Worm (Caenorhabditis elegans) whole organism, mixed stage, embryonic: Measurements from ENCODE around the gene F21C10.7.

Source experiments
- M03D4.4 ChIP-seq: sonication (generic microtip); optimal IDR thresholded peaks from 2 replicates; lab custom pipeline; 2017; ENCODE audit warnings: mild to moderate bottlenecking, missing genetic modification characterization, missing compliant biosample characterization
- bed-3 ChIP-seq: fragments of 200-800 bp; sonication (Bioruptor generic); optimal IDR thresholded peaks from 3 replicates; lab custom pipeline; 2018; ENCODE audit warnings: mild to moderate bottlenecking, missing genetic modification characterization, moderate library complexity, missing compliant biosample characterization
- ceh-39 ChIP-seq: fragments of 150-350 bp; optimal IDR thresholded peaks from 2 replicates; lab custom pipeline; 2014; ENCODE audit warnings: missing biosample characterization, missing genetic modification characterization
- ceh-43 ChIP-seq: fragments of 200-800 bp; sonication (Bioruptor generic); optimal IDR thresholded peaks from 2 replicates; lab custom pipeline; 2018; ENCODE audit warnings: mild to moderate bottlenecking, missing genetic modification characterization, moderate library complexity, missing compliant biosample characterization
- ceh-83 ChIP-seq: fragments of 200-800 bp; sonication (Bioruptor generic); optimal IDR thresholded peaks from 2 replicates; lab custom pipeline; 2018; ENCODE audit warnings: mild to moderate bottlenecking, missing genetic modification characterization, missing compliant biosample characterization
- ces-1 ChIP-seq: fragments of 150-350 bp; optimal IDR thresholded peaks from 2 replicates; lab custom pipeline; 2014; ENCODE audit warnings: missing biosample characterization, missing genetic modification reagents, missing genetic modification characterization
- cnd-1 ChIP-seq: fragments of 200-800 bp; sonication (Bioruptor generic); optimal IDR thresholded peaks from 2 replicates; lab custom pipeline; 2018; ENCODE audit warnings: mild to moderate bottlenecking, missing genetic modification characterization, missing compliant biosample characterization
- drap-1 ChIP-seq: fragments of 200-800 bp; sonication (Bioruptor generic); optimal IDR thresholded peaks from 3 replicates; lab custom pipeline; 2018; ENCODE audit warnings: mild to moderate bottlenecking, missing genetic modification characterization, missing compliant biosample characterization
- elt-1 ChIP-seq: sonication (generic microtip); optimal IDR thresholded peaks from 2 replicates; lab custom pipeline; 2017; ENCODE audit warnings: missing genetic modification characterization, mild to moderate bottlenecking, missing compliant biosample characterization, antibody characterized with exemption, moderate library complexity, borderline replicate concordance; ENCODE audit not compliant: insufficient read depth
- elt-3 ChIP-seq: fragments of 150-350 bp; optimal IDR thresholded peaks from 2 replicates; lab custom pipeline; 2014; ENCODE audit warnings: missing biosample characterization, missing genetic modification characterization
- flh-1 ChIP-seq: fragments of 200-800 bp; sonication (Bioruptor generic); optimal IDR thresholded peaks from 2 replicates; lab custom pipeline; 2018; ENCODE audit warnings: mild to moderate bottlenecking, missing genetic modification characterization, moderate library complexity, missing compliant biosample characterization
- ham-2 ChIP-seq: fragments of 200-800 bp; sonication (Bioruptor generic); optimal IDR thresholded peaks from 2 replicates; lab custom pipeline; 2018; ENCODE audit warnings: mild to moderate bottlenecking, missing genetic modification characterization, missing compliant biosample characterization
- hlh-1 ChIP-seq: fragments of 150-350 bp; optimal IDR thresholded peaks from 2 replicates; lab custom pipeline; 2014; ENCODE audit warnings: missing biosample characterization, missing genetic modification reagents, missing genetic modification characterization
- lin-13 ChIP-seq: fragments of 150-350 bp; optimal IDR thresholded peaks from 2 replicates; lab custom pipeline; 2014; ENCODE audit warnings: missing biosample characterization, missing genetic modification characterization
- lin-32 ChIP-seq: fragments of 200-800 bp; sonication (Bioruptor generic); optimal IDR thresholded peaks from 2 replicates; lab custom pipeline; 2018; ENCODE audit warnings: mild to moderate bottlenecking, missing genetic modification characterization, missing compliant biosample characterization
- mab-5 ChIP-seq: fragments of 150-350 bp; optimal IDR thresholded peaks from 2 replicates; lab custom pipeline; 2014; ENCODE audit warnings: missing biosample characterization, missing genetic modification characterization
- mep-1 ChIP-seq: fragments of 150-350 bp; optimal IDR thresholded peaks from 2 replicates; lab custom pipeline; 2017; ENCODE audit warnings: missing biosample characterization, missing genetic modification reagents, missing genetic modification characterization, inconsistent platforms
- nhr-12 ChIP-seq: fragments of 150-350 bp; optimal IDR thresholded peaks from 2 replicates; lab custom pipeline; 2014; ENCODE audit warnings: missing biosample characterization, missing genetic modification characterization
- nhr-2 ChIP-seq: fragments of 150-350 bp; optimal IDR thresholded peaks from 2 replicates; lab custom pipeline; 2014; ENCODE audit warnings: missing biosample characterization, missing genetic modification characterization
- nhr-237 ChIP-seq: fragments of 150-350 bp; optimal IDR thresholded peaks from 2 replicates; lab custom pipeline; 2014; ENCODE audit warnings: missing biosample characterization, missing genetic modification characterization
- nhr-28 ChIP-seq: fragments of 150-350 bp; optimal IDR thresholded peaks from 2 replicates; lab custom pipeline; 2014; ENCODE audit warnings: missing biosample characterization, missing genetic modification characterization
- nhr-76 ChIP-seq: sonication (generic microtip); optimal IDR thresholded peaks from 2 replicates; lab custom pipeline; 2017; ENCODE audit warnings: missing biosample characterization, missing genetic modification characterization
- sem-2 ChIP-seq: fragments of 200-800 bp; sonication (Bioruptor generic); optimal IDR thresholded peaks from 2 replicates; lab custom pipeline; 2018; ENCODE audit warnings: mild to moderate bottlenecking, missing genetic modification characterization, missing compliant biosample characterization
- snpc-4 ChIP-seq: fragments of 150-350 bp; optimal IDR thresholded peaks from 2 replicates; lab custom pipeline; 2014; ENCODE audit warnings: missing biosample characterization, missing genetic modification characterization
- sptf-1 ChIP-seq: sonication (generic microtip); optimal IDR thresholded peaks from 2 replicates; lab custom pipeline; 2017; ENCODE audit warnings: mild to moderate bottlenecking, missing genetic modification characterization, moderate library complexity, missing compliant biosample characterization
- tbx-8 ChIP-seq: fragments of 200-800 bp; sonication (Bioruptor generic); optimal IDR thresholded peaks from 2 replicates; lab custom pipeline; 2018; ENCODE audit warnings: mild to moderate bottlenecking, missing genetic modification characterization, moderate library complexity, missing compliant biosample characterization
- unc-120 ChIP-seq: sonication (generic microtip); optimal IDR thresholded peaks from 2 replicates; lab custom pipeline; 2017; ENCODE audit warnings: missing genetic modification characterization, missing compliant biosample characterization; ENCODE audit not compliant: poor library complexity, severe bottlenecking
- unc-39 ChIP-seq: fragments of 150-350 bp; optimal IDR thresholded peaks from 2 replicates; lab custom pipeline; 2014; ENCODE audit warnings: missing biosample characterization, missing genetic modification characterization
- unc-62 ChIP-seq: fragments of 150-350 bp; optimal IDR thresholded peaks from 2 replicates; lab custom pipeline; 2014; ENCODE audit warnings: missing biosample characterization, missing genetic modification reagents, missing genetic modification characterization
- zip-8 ChIP-seq: fragments of 150-350 bp; optimal IDR thresholded peaks from 2 replicates; lab custom pipeline; 2014; ENCODE audit warnings: missing biosample characterization, missing genetic modification characterization
- ztf-11 ChIP-seq: fragments of 150-350 bp; optimal IDR thresholded peaks from 2 replicates; lab custom pipeline; 2014; ENCODE audit warnings: missing biosample characterization, missing genetic modification characterization

The F21C10.7 gene

DNA sequence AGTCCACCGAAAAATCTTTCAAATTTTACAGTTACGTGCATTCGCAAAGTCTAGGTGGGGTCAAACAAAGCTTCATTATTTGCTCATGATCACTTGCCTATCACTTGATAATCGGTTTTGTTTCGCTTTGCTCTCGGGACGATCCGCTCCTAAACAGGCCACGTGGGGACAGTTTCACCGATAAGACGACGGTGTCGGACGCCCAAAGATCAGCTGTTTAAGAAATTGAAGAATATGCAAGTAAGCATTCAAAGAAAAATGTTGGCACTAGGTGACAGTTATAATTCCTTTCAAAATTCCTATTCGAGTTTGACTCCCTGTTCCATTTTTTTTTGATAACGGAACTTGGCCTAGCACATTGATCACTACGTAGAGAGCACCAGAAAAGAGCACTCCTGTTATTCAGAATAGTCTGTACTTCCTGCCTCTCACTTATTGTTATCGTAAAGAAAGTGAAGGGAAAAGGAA is 32.6 kb upstream of the F21C10.7 start:
- TF ChIP-seq bed-3 (GFP tag; lab: Kevin White, UChicago) (no peak), zip-8 (no peak), lin-13 (tag; lab: Kevin White, UChicago) (no peak), ceh-83 (GFP tag; lab: Kevin White, UChicago) (no peak), nhr-76 (no peak), mep-1 (tag; lab: Kevin White, UChicago) (no peak), sem-2 (GFP tag; lab: Kevin White, UChicago) (no peak), ceh-39 (tag; lab: Kevin White, UChicago) (no peak), elt-1 (tag; lab: Kevin White, UChicago) (no peak), drap-1 (GFP tag; lab: Kevin White, UChicago) (no peak), ham-2 (GFP tag; lab: Kevin White, UChicago) (no peak), tbx-8 (GFP tag; lab: Kevin White, UChicago) (no peak), snpc-4 (tag; lab: Kevin White, UChicago) (no peak), nhr-12 (no peak), nhr-28 (tag; lab: Kevin White, UChicago) (no peak)

ce11 chrV:9081410-9081809 is 31.2 kb upstream of the F21C10.7 start:
- TF ChIP-seq drap-1 (GFP tag; lab: Kevin White, UChicago) (no peak), snpc-4 (tag; lab: Kevin White, UChicago) (no peak), sem-2 (GFP tag; lab: Kevin White, UChicago) (no peak), sptf-1 (no peak), nhr-2 (no peak), lin-13 (tag; lab: Kevin White, UChicago) (no peak), tbx-8 (GFP tag; lab: Kevin White, UChicago) (no peak), ham-2 (GFP tag; lab: Kevin White, UChicago) (no peak), lin-32 (GFP tag; lab: Kevin White, UChicago) (no peak), cnd-1 (no peak)
- TF ChIP-seq, all 35 proteins: peak for 0

DNA sequence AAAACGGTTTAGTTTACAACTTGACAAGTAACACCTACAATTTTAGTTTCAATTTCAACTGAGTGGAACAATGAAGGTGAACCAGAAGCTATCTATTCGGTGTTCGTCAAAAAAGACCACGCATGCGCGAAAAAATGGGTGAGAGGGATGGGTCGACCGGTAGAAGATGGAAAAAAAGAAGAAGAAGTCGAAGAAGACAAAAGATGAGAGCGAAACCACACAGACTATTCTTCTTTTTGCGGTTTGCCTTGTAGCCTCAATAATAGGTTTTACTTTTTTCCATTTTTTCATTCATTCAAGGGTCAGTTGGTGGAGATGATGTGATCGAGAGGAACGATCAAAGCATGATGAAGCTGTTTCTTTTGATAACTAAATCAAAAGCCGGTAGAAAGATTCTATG is 30.2 kb upstream of the F21C10.7 start:
- TF ChIP-seq ceh-39 (tag; lab: Kevin White, UChicago) (no peak), lin-32 (GFP tag; lab: Kevin White, UChicago) (no peak), flh-1 (GFP tag; lab: Kevin White, UChicago) (no peak), unc-120 (tag; lab: Kevin White, UChicago) (no peak), unc-62 (GFP tag; lab: Kevin White, UChicago) (no peak), M03D4.4 (tag; lab: Kevin White, UChicago) (no peak), unc-39 (tag; lab: Kevin White, UChicago) (no peak), sptf-1 (no peak), nhr-12 (no peak), hlh-1 (tag; lab: Kevin White, UChicago) (no peak), snpc-4 (tag; lab: Kevin White, UChicago) (no peak), ceh-43 (GFP tag; lab: Kevin White, UChicago) (no peak), mab-5 (tag; lab: Kevin White, UChicago) (no peak), nhr-237 (tag; lab: Kevin White, UChicago) (no peak)

ce11 chrV:9084252-9084651 is 28.3 kb upstream of the F21C10.7 start:
- TF ChIP-seq M03D4.4 (tag; lab: Kevin White, UChicago), result no peak
- TF ChIP-seq sem-2 (GFP tag; lab: Kevin White, UChicago), result no peak
- no peak for TF ChIP-seq lin-13 (tag; lab: Kevin White, UChicago)
- no peak for TF ChIP-seq mep-1 (tag; lab: Kevin White, UChicago)
- TF ChIP-seq nhr-12, result no peak
- TF ChIP-seq ztf-11 (tag; lab: Kevin White, UChicago), result no peak
- no peak for TF ChIP-seq nhr-76
- TF ChIP-seq lin-32 (GFP tag; lab: Kevin White, UChicago), result no peak
- TF ChIP-seq unc-120 (tag; lab: Kevin White, UChicago), result no peak
- TF ChIP-seq ceh-43 (GFP tag; lab: Kevin White, UChicago), result no peak
- TF ChIP-seq drap-1 (GFP tag; lab: Kevin White, UChicago), result no peak
- TF ChIP-seq bed-3 (GFP tag; lab: Kevin White, UChicago), result no peak
- no peak for TF ChIP-seq flh-1 (GFP tag; lab: Kevin White, UChicago)
- TF ChIP-seq ces-1 (GFP tag; lab: Kevin White, UChicago), result no peak
- TF ChIP-seq ceh-39 (tag; lab: Kevin White, UChicago), result no peak
- no peak for TF ChIP-seq cnd-1
- no peak for TF ChIP-seq sptf-1
- TF ChIP-seq elt-3 (tag; lab: Kevin White, UChicago), result no peak
- TF ChIP-seq nhr-28 (tag; lab: Kevin White, UChicago), result no peak
